Worm (Caenorhabditis elegans) whole organism, young adult: ENCODE results near the gene rec-8.

Experiments used
- B0019.2 ChIP-seq: fragments of 200-800 bp; sonication (Bioruptor generic); conservative IDR thresholded peaks from 2 replicates; pipeline ENCODE4 v1.3.6; 2022; ENCODE audit warnings: missing genetic modification reagents, missing genetic modification characterization, missing compliant biosample characterization
- B0261.1 ChIP-seq: sonication (generic microtip); optimal IDR thresholded peaks from 2 replicates; lab custom pipeline; 2016; ENCODE audit warnings: mild to moderate bottlenecking, missing genetic modification characterization, moderate library complexity, missing compliant biosample characterization
- B0336.3 ChIP-seq: fragments of 200-800 bp; sonication (Bioruptor generic); IDR thresholded peaks from 2 replicates; pipeline ENCODE4 v1.3.6; 2022; ENCODE audit warnings: missing genetic modification characterization, missing compliant biosample characterization
- F10E7.11 ChIP-seq: sonication (generic microtip); optimal IDR thresholded peaks from 2 replicates; lab custom pipeline; 2017; ENCODE audit warnings: mild to moderate bottlenecking, missing genetic modification characterization, moderate library complexity, missing compliant biosample characterization
- F23B12.7 ChIP-seq: sonication (generic microtip); optimal IDR thresholded peaks from 2 replicates; lab custom pipeline; 2017; ENCODE audit warnings: missing genetic modification characterization, mild to moderate bottlenecking, missing compliant biosample characterization, antibody characterized with exemption, moderate library complexity; ENCODE audit not compliant: insufficient read depth
- F39B2.1 ChIP-seq: fragments of 200-800 bp; sonication (Bioruptor generic); IDR thresholded peaks from 2 replicates; pipeline ENCODE4 v1.3.6; 2022; ENCODE audit warnings: missing genetic modification reagents, missing genetic modification characterization, missing compliant biosample characterization
- F49E8.2 ChIP-seq: sonication (generic microtip); optimal IDR thresholded peaks from 3 replicates; lab custom pipeline; 2017; ENCODE audit warnings: missing genetic modification characterization, mild to moderate bottlenecking, missing compliant biosample characterization, antibody characterized with exemption, moderate library complexity; ENCODE audit not compliant: insufficient read depth
- K11D2.4 ChIP-seq: fragments of 200-800 bp; sonication (Bioruptor generic); IDR thresholded peaks from 2 replicates; pipeline ENCODE4 v1.3.6; 2022; ENCODE audit warnings: missing genetic modification reagents, missing genetic modification characterization, missing compliant biosample characterization
- Y67H2A.10 ChIP-seq: fragments of 200-800 bp; sonication (Bioruptor generic); conservative IDR thresholded peaks from 2 replicates; pipeline ENCODE4 v1.3.6; 2022; ENCODE audit warnings: missing genetic modification reagents, missing genetic modification characterization, missing compliant biosample characterization
- Y79H2A.3 ChIP-seq: fragments of 200-800 bp; sonication (Bioruptor generic); conservative IDR thresholded peaks from 2 replicates; pipeline ENCODE4 v1.3.6; 2022; ENCODE audit warnings: missing genetic modification reagents, missing genetic modification characterization, missing compliant biosample characterization
- aptf-3 ChIP-seq: fragments of 200-800 bp; sonication (Bioruptor generic); IDR thresholded peaks from 2 replicates; pipeline ENCODE4 v1.3.6; 2022; ENCODE audit warnings: missing genetic modification characterization, missing compliant biosample characterization
- atf-7 ChIP-seq: sonication (generic microtip); optimal IDR thresholded peaks from 2 replicates; lab custom pipeline; 2017; ENCODE audit warnings: mild to moderate bottlenecking, missing genetic modification characterization, missing compliant biosample characterization
- athp-1 ChIP-seq: sonication (generic microtip); optimal IDR thresholded peaks from 2 replicates; lab custom pipeline; 2017; ENCODE audit warnings: mild to moderate bottlenecking, missing genetic modification characterization, missing compliant biosample characterization
- attf-6 ChIP-seq: fragments of 200-800 bp; sonication (Bioruptor generic); IDR thresholded peaks from 2 replicates; pipeline ENCODE4 v1.3.6; 2022; ENCODE audit warnings: missing genetic modification reagents, missing genetic modification characterization, missing compliant biosample characterization
- bed-2 ChIP-seq: fragments of 200-800 bp; sonication (Bioruptor generic); IDR thresholded peaks from 2 replicates; pipeline ENCODE4 v1.3.6; 2022; ENCODE audit warnings: missing genetic modification reagents, missing genetic modification characterization, missing compliant biosample characterization
- egl-44 ChIP-seq: fragments of 200-800 bp; sonication (Bioruptor generic); IDR thresholded peaks from 2 replicates; pipeline ENCODE4 v1.3.6; 2022; ENCODE audit warnings: missing genetic modification reagents, missing genetic modification characterization, missing compliant biosample characterization
- egrh-3 ChIP-seq: fragments of 200-800 bp; sonication (Bioruptor generic); IDR thresholded peaks from 2 replicates; pipeline ENCODE4 v1.3.6; 2022; ENCODE audit warnings: missing genetic modification reagents, missing genetic modification characterization, missing compliant biosample characterization
- gei-17 ChIP-seq: fragments of 200-800 bp; sonication (Bioruptor generic); optimal IDR thresholded peaks from 2 replicates; lab custom pipeline; 2018; ENCODE audit warnings: mild to moderate bottlenecking, missing genetic modification characterization, missing compliant biosample characterization
- hmg-1.2 ChIP-seq: fragments of 200-800 bp; sonication (Bioruptor generic); IDR thresholded peaks from 2 replicates; pipeline ENCODE4 v1.3.6; 2022; ENCODE audit warnings: missing genetic modification reagents, missing genetic modification characterization, missing compliant biosample characterization
- let-526 ChIP-seq: fragments of 200-800 bp; sonication (Bioruptor generic); IDR thresholded peaks from 2 replicates; pipeline ENCODE4 v1.3.6; 2022; ENCODE audit warnings: missing genetic modification reagents, missing genetic modification characterization, missing compliant biosample characterization
- lin-54 ChIP-seq: fragments of 200-800 bp; sonication (Bioruptor generic); optimal IDR thresholded peaks from 2 replicates; lab custom pipeline; 2018; ENCODE audit warnings: mild to moderate bottlenecking, missing genetic modification characterization, missing compliant biosample characterization
- madf-10 ChIP-seq: sonication (generic microtip); optimal IDR thresholded peaks from 2 replicates; lab custom pipeline; 2016; ENCODE audit warnings: mild to moderate bottlenecking, missing genetic modification characterization, missing compliant biosample characterization
- madf-6 ChIP-seq: fragments of 200-800 bp; sonication (Bioruptor generic); IDR thresholded peaks from 2 replicates; pipeline ENCODE4 v1.3.6; 2022; ENCODE audit warnings: missing genetic modification reagents, missing genetic modification characterization, missing compliant biosample characterization
- mes-4 ChIP-seq: sonication (generic microtip); optimal IDR thresholded peaks from 2 replicates; lab custom pipeline; 2016; ENCODE audit warnings: missing genotype, missing genetic modification characterization, missing compliant biosample characterization
- nfya-2 ChIP-seq: fragments of 200-800 bp; sonication (Bioruptor generic); IDR thresholded peaks from 2 replicates; pipeline ENCODE4 v1.3.6; 2022; ENCODE audit warnings: missing genetic modification reagents, missing genetic modification characterization, missing compliant biosample characterization
- nfyb-1 ChIP-seq: fragments of 200-800 bp; sonication (Bioruptor generic); IDR thresholded peaks from 2 replicates; pipeline ENCODE4 v1.3.6; 2022; ENCODE audit warnings: missing genetic modification reagents, missing genetic modification characterization, missing compliant biosample characterization
- nhr-179 ChIP-seq: sonication (generic microtip); optimal IDR thresholded peaks from 2 replicates; lab custom pipeline; 2016; ENCODE audit warnings: mild to moderate bottlenecking, missing genetic modification characterization, missing compliant biosample characterization
- nhr-80 ChIP-seq: sonication (generic microtip); optimal IDR thresholded peaks from 2 replicates; lab custom pipeline; 2016; ENCODE audit warnings: missing genetic modification characterization, missing compliant biosample characterization
- pbrm-1 ChIP-seq: fragments of 200-800 bp; sonication (Bioruptor generic); IDR thresholded peaks from 2 replicates; pipeline ENCODE4 v1.3.6; 2022; ENCODE audit warnings: missing genetic modification reagents, missing genetic modification characterization, missing compliant biosample characterization
- sea-2 ChIP-seq: fragments of 200-800 bp; sonication (Bioruptor generic); IDR thresholded peaks from 2 replicates; pipeline ENCODE4 v1.3.6; 2022; ENCODE audit warnings: missing genetic modification characterization, missing compliant biosample characterization
- snpc-1.1 ChIP-seq: sonication (generic microtip); optimal IDR thresholded peaks from 2 replicates; lab custom pipeline; 2017; ENCODE audit warnings: missing genetic modification characterization, mild to moderate bottlenecking, missing compliant biosample characterization, antibody characterized with exemption, moderate library complexity, missing genotype, missing genetic modification reagents; ENCODE audit not compliant: insufficient read depth
- snpc-4 ChIP-seq, 5 experiments: fragments of 150-350 bp in 1 of 5; sonication (generic microtip) in 4 of 5; optimal IDR thresholded peaks; 2 replicates each; lab custom pipeline; 2014 to 2018; ENCODE audit warnings: missing genetic modification characterization in 5 of 5, missing biosample characterization in 3 of 5, antibody characterized with exemption in 2 of 5, mild to moderate bottlenecking in 2 of 5, missing compliant biosample characterization in 2 of 5, missing genotype in 2 of 5, moderate library complexity in 2 of 5, missing genetic modification reagents in 1 of 5
- sptf-2 ChIP-seq: fragments of 200-800 bp; sonication (Bioruptor generic); optimal IDR thresholded peaks from 2 replicates; lab custom pipeline; 2018; ENCODE audit warnings: mild to moderate bottlenecking, missing genetic modification characterization, missing compliant biosample characterization
- tbp1 ChIP-seq: fragments of 200-800 bp; sonication (Bioruptor generic); optimal IDR thresholded peaks from 2 replicates; lab custom pipeline; 2018; ENCODE audit warnings: mild to moderate bottlenecking, missing genetic modification characterization, missing compliant biosample characterization
- tbx-9 ChIP-seq: sonication (generic microtip); optimal IDR thresholded peaks from 2 replicates; lab custom pipeline; 2016; ENCODE audit warnings: borderline replicate concordance, missing genetic modification characterization, inconsistent platforms, missing compliant biosample characterization
- tlf-1 ChIP-seq: fragments of 200-800 bp; sonication (Bioruptor generic); optimal IDR thresholded peaks from 2 replicates; lab custom pipeline; 2018; ENCODE audit warnings: mild to moderate bottlenecking, missing genetic modification characterization, missing compliant biosample characterization
- xnd-1 ChIP-seq: sonication (generic microtip); optimal IDR thresholded peaks from 2 replicates; lab custom pipeline; 2016; ENCODE audit warnings: missing genotype, missing genetic modification reagents, missing genetic modification characterization, missing compliant biosample characterization
- zfh-2 ChIP-seq: fragments of 200-800 bp; sonication (Bioruptor generic); conservative IDR thresholded peaks from 2 replicates; pipeline ENCODE4 v1.3.6; 2022; ENCODE audit warnings: missing genetic modification reagents, missing genetic modification characterization, missing compliant biosample characterization
- ztf-18 ChIP-seq: sonication (generic microtip); optimal IDR thresholded peaks from 2 replicates; lab custom pipeline; 2016; ENCODE audit warnings: missing genotype, mild to moderate bottlenecking, missing genetic modification characterization, missing compliant biosample characterization
- ztf-22 ChIP-seq: fragments of 200-800 bp; sonication (Bioruptor generic); optimal IDR thresholded peaks from 2 replicates; lab custom pipeline; 2018; ENCODE audit warnings: mild to moderate bottlenecking, missing genetic modification characterization, moderate library complexity, missing compliant biosample characterization
- ztf-6 ChIP-seq: fragments of 200-800 bp; sonication (Bioruptor generic); IDR thresholded peaks from 2 replicates; pipeline ENCODE4 v1.3.6; 2022; ENCODE audit warnings: missing genetic modification reagents, missing genetic modification characterization, missing compliant biosample characterization

rec-8 gene

ce11 chrIV:13348592-13348991 is 4.4 kb downstream of the rec-8 start, which contains the start of gene W02A2.12 (continued):
- TF ChIP-seq athp-1 (tag; lab: Kevin White, UChicago) (peak; percentile 72), nfya-2 (GFP tag; lab: Robert Waterston, UW) (no peak), let-526 (GFP tag; lab: Robert Waterston, UW) (no peak), egl-44 (GFP tag; lab: Robert Waterston, UW) (no peak), snpc-1.1 (no peak), Y79H2A.3 (GFP tag; lab: Robert Waterston, UW) (no peak), tbp1 (no peak), K11D2.4 (GFP tag; lab: Robert Waterston, UW) (no peak), F10E7.11 (tag; lab: Kevin White, UChicago) (peak; percentile 19), hmg-1.2 (GFP tag; lab: Robert Waterston, UW) (no peak), F23B12.7 (tag; lab: Kevin White, UChicago) (no peak), ztf-18 (tag; lab: Kevin White, UChicago) (no peak), F49E8.2 (tag; lab: Kevin White, UChicago) (no peak), pbrm-1 (peak; percentile 38; the same call in 1 of the 2 replicates), aptf-3 (GFP tag; lab: Robert Waterston, UW) (0 out of 2 replicates have a peak, but pooled peaks have one; percentile 63), atf-7 (tag; lab: Kevin White, UChicago) (no peak), mes-4 (tag; lab: Kevin White, UChicago) (no peak), zfh-2 (peak; percentile 80), madf-6 (GFP tag; lab: Robert Waterston, UW) (peak; percentile 42; the same call in 1 of the 2 replicates), B0019.2 (GFP tag; lab: Robert Waterston, UW) (no peak), F39B2.1 (GFP tag; lab: Robert Waterston, UW) (no peak), ztf-6 (GFP tag; lab: Robert Waterston, UW) (no peak), B0261.1 (no peak), snpc-4 (GFP tag; optimal IDR thresholded peaks at IDR 0.05; lab: Kevin White, UChicago) (no peak), snpc-4 (tag; optimal IDR thresholded peaks at IDR 0.05; lab: Kevin White, UChicago) (peak in 1 of 4 experiments; percentile 18), tlf-1 (no peak), egrh-3 (GFP tag; lab: Robert Waterston, UW) (peak; percentile 77; the same call in 1 of the 2 replicates), lin-54 (no peak), ztf-22 (no peak), attf-6 (GFP tag; lab: Robert Waterston, UW) (peak; percentile 72)

- TF ChIP-seq gei-17 (GFP tag; lab: Kevin White, UChicago) (no peak), sea-2 (GFP tag; lab: Robert Waterston, UW) (no peak), Y67H2A.10 (GFP tag; lab: Robert Waterston, UW) (no peak), madf-10 (tag; lab: Kevin White, UChicago) (no peak), bed-2 (GFP tag; lab: Robert Waterston, UW) (no peak), attf-6 (GFP tag; lab: Robert Waterston, UW) (no peak), nhr-179 (tag; lab: Kevin White, UChicago) (no peak), atf-7 (tag; lab: Kevin White, UChicago) (no peak), sptf-2 (no peak), egl-44 (GFP tag; lab: Robert Waterston, UW) (no peak), snpc-1.1 (no peak), nfyb-1 (GFP tag; lab: Robert Waterston, UW) (peak; percentile 48; the same call in 1 of the 2 replicates), F23B12.7 (tag; lab: Kevin White, UChicago) (no peak), B0336.3 (GFP tag; lab: Robert Waterston, UW) (no peak), tbx-9 (tag; lab: Kevin White, UChicago) (no peak), nhr-80 (tag; lab: Kevin White, UChicago) (peak; percentile 59), xnd-1 (tag; lab: Kevin White, UChicago) (no peak)
These were observed 5.7 kb downstream of the rec-8 start, which contains the start of gene W02A2.9 for ce11 chrIV:13347232-13347715. Gene W02A2.9 (plus strand): TSS chrIV:13347665.
